Worm (Caenorhabditis elegans): Measurements from ENCODE around the gene mcm-6.

The mcm-6 gene

ce11 chrIII:9748694-9749093 lies 45.5 kb upstream of the mcm-6 start, which contains the start of gene T05G5.4 (continued):
- TF ChIP-seq hlh-11 (tag; optimal IDR thresholded peaks at IDR 0.05) (no peak), zfp-3 (GFP tag; conservative IDR thresholded peaks at IDR 0.05) (no peak), Y48G9A.11 (GFP tag; IDR thresholded peaks at IDR 0.05) (no peak), daf-19 (GFP tag; conservative IDR thresholded peaks at IDR 0.05) (no peak), Y75B8A.6 (GFP tag; IDR thresholded peaks at IDR 0.05) (no peak), daf-16 (GFP tag; optimal IDR thresholded peaks at IDR 0.05) (no peak), daf-16 (tag; optimal IDR thresholded peaks at IDR 0.05) (no peak), nhr-25 (tag; optimal IDR thresholded peaks at IDR 0.05; ENCODE audit: borderline replicate concordance, insufficient read depth) (no peak), ceh-28 (tag; optimal IDR thresholded peaks at IDR 0.05) (no peak), php-3 (GFP tag; IDR thresholded peaks at IDR 0.05) (no peak), F26F4.8 (GFP tag; conservative IDR thresholded peaks at IDR 0.05) (no peak)

ce11 chrIII:9751074-9751473 lies 43.1 kb upstream of the mcm-6 start, which contains the start of gene T05G5.5:
TSS of gene T05G5.5 (minus strand) at chrIII:9751432.
- no peak for TF ChIP-seq dpl-1 (GFP tag; optimal IDR thresholded peaks at IDR 0.05)
- no peak for TF ChIP-seq ceh-32 (tag; optimal IDR thresholded peaks at IDR 0.05; ENCODE audit: poor library complexity)
- TF ChIP-seq nhr-76 (tag; optimal IDR thresholded peaks at IDR 0.05): no peak
- peak; percentile 8 for TF ChIP-seq hlh-11 (tag; optimal IDR thresholded peaks at IDR 0.05)
- TF ChIP-seq duxl-1 (tag; optimal IDR thresholded peaks at IDR 0.05; ENCODE audit: poor library complexity): peak; percentile 12
- TF ChIP-seq lin-38 (GFP tag; IDR thresholded peaks at IDR 0.05): peak; percentile 44
- no peak for TF ChIP-seq ceh-82 (tag; optimal IDR thresholded peaks at IDR 0.05)
- TF ChIP-seq F44E2.7 (GFP tag; IDR thresholded peaks at IDR 0.05): no peak
- no peak for TF ChIP-seq daf-16 (GFP tag; optimal IDR thresholded peaks at IDR 0.05)
- peak; percentile 76 for TF ChIP-seq daf-16 (tag; optimal IDR thresholded peaks at IDR 0.05)
- TF ChIP-seq skn-1 (tag; optimal IDR thresholded peaks at IDR 0.05): no peak
- TF ChIP-seq lsy-2 (tag; optimal IDR thresholded peaks at IDR 0.05): peak in 1 of 2 experiments; percentile 18
- TF ChIP-seq D1046.2 (GFP tag; IDR thresholded peaks at IDR 0.05): no peak
- no peak for TF ChIP-seq cey-2 (tag; optimal IDR thresholded peaks at IDR 0.05; ENCODE audit: borderline replicate concordance, insufficient read depth)
- TF ChIP-seq lin-29 (GFP tag; IDR thresholded peaks at IDR 0.05): no peak
- TF ChIP-seq nhr-237 (tag; optimal IDR thresholded peaks at IDR 0.05): no peak
- TF ChIP-seq pha-4 (GFP tag; IDR thresholded peaks at IDR 0.05): no peak
- no peak for TF ChIP-seq pha-4 (tag; optimal IDR thresholded peaks at IDR 0.05)
- peak; percentile 73 for TF ChIP-seq nhr-102 (tag; optimal IDR thresholded peaks at IDR 0.05)
- TF ChIP-seq nhr-48 (tag; optimal IDR thresholded peaks at IDR 0.05): no peak
- peak in 1 of 2 experiments; percentile 26 for TF ChIP-seq unc-62 (GFP tag; optimal IDR thresholded peaks at IDR 0.05 in 1 of 2)
- TF ChIP-seq unc-62 (tag; optimal IDR thresholded peaks at IDR 0.05): no peak
- 0 out of 2 replicates have a peak, but pooled peaks have one; percentile 33 for TF ChIP-seq dmd-8 (GFP tag; IDR thresholded peaks at IDR 0.05)
- TF ChIP-seq mxl-2 (GFP tag; conservative IDR thresholded peaks at IDR 0.05): no peak
- no peak for TF ChIP-seq F49E8.2 (tag; optimal IDR thresholded peaks at IDR 0.05; ENCODE audit: borderline replicate concordance)
- TF ChIP-seq T26A8.4 (GFP tag; IDR thresholded peaks at IDR 0.05): peak; percentile 70
- TF ChIP-seq nhr-41 (GFP tag; IDR thresholded peaks at IDR 0.05): no peak
- peak; percentile 3 for TF ChIP-seq spr-1 (tag; optimal IDR thresholded peaks at IDR 0.05)
- peak; percentile 41 for TF ChIP-seq mes-2 (tag; optimal IDR thresholded peaks at IDR 0.05; ENCODE audit: poor library complexity, severe bottlenecking)
- 0 out of 2 replicates have a peak, but pooled peaks have one; percentile 6 for TF ChIP-seq dmd-9 (GFP tag; IDR thresholded peaks at IDR 0.05)
- peak; percentile 50 for TF ChIP-seq dve-1 (tag; optimal IDR thresholded peaks at IDR 0.05; ENCODE audit: insufficient read depth)
- no peak for TF ChIP-seq unc-130 (GFP tag; optimal IDR thresholded peaks at IDR 0.05)
- peak; percentile 26 for TF ChIP-seq nhr-28 (tag; optimal IDR thresholded peaks at IDR 0.05)
- no peak for TF ChIP-seq madf-9 (GFP tag; conservative IDR thresholded peaks at IDR 0.05)
